Fruit fly (Drosophila melanogaster): ENCODE data around the gene CG10853.

The CG10853 gene

DNA sequence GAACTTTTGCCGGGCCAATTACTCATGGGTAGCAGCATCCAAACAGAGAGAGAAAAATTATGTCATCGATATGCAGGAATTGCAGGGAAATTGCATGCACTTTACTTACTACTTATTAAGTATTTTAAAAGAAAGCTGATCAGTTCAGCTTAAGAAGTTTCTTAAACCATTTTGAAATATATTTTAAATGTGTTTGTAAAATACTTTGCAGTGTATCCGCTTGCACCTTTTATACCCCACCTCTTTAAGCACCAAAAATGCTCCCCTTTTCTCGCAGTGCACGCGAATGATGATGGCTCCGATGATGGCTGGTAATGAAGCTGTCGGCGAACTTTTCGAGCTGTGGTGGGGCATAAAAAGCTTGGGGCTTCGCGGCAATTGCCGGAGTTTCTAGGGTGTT lies 4.8 kb downstream of the CG10853 start, which contains the start of gene CG14984 (continued):
- TF ChIP-seq CG17359 (tag; optimal IDR thresholded peaks at IDR 0.05) = peak; percentile 29
- TF ChIP-seq CG6854 (GFP tag; optimal IDR thresholded peaks at IDR 0.05) = peak; percentile 41
- no peak for TF ChIP-seq CG4730 (GFP tag; IDR thresholded peaks at IDR 0.05)
- TF ChIP-seq Adf1 (GFP tag; IDR thresholded peaks at IDR 0.05) = no peak
- TF ChIP-seq lmd (GFP tag; IDR thresholded peaks at IDR 0.05) = peak; percentile 69
- no peak for TF ChIP-seq exex (tag; optimal IDR thresholded peaks at IDR 0.05)
- no peak for TF ChIP-seq sisA (GFP tag; IDR thresholded peaks at IDR 0.05)
- peak; percentile 74 for TF ChIP-seq gro (GFP tag; optimal IDR thresholded peaks at IDR 0.05)
- TF ChIP-seq CG42726 (GFP tag; IDR thresholded peaks at IDR 0.05; ENCODE audit: partially characterized antibody) = no peak
- peak; percentile 20 for TF ChIP-seq Bteb2 (GFP tag; optimal IDR thresholded peaks at IDR 0.05)
- no peak for TF ChIP-seq Ets97D (GFP tag; optimal IDR thresholded peaks at IDR 0.05)
- TF ChIP-seq CG3407 (GFP tag; optimal IDR thresholded peaks at IDR 0.05) = no peak
- TF ChIP-seq caup (GFP tag; optimal IDR thresholded peaks at IDR 0.05; ENCODE audit: severe bottlenecking) = peak; percentile 57
- no peak for TF ChIP-seq Hey (tag; optimal IDR thresholded peaks at IDR 0.05)
- 0 out of 2 replicates have a peak, but pooled peaks have one; percentile 12 for TF ChIP-seq esg (GFP tag; conservative IDR thresholded peaks at IDR 0.05)
- TF ChIP-seq gem (tag; optimal IDR thresholded peaks at IDR 0.05) = peak; percentile 38
- TF ChIP-seq CG11085 (GFP tag; IDR thresholded peaks at IDR 0.05) = no peak
- TF ChIP-seq E2f2 (GFP tag; IDR thresholded peaks at IDR 0.05) = no peak; the same call in 1 of the 2 replicates
- TF ChIP-seq Chrac-16 (GFP tag; optimal IDR thresholded peaks at IDR 0.05) = no peak
- no peak for TF ChIP-seq CG12769 (tag; optimal IDR thresholded peaks at IDR 0.05)
- no peak for TF ChIP-seq tna (GFP tag; IDR thresholded peaks at IDR 0.05; ENCODE audit: partially characterized antibody)
- no peak for TF ChIP-seq en (GFP tag; optimal IDR thresholded peaks at IDR 0.05)
- no peak for TF ChIP-seq kay (GFP tag; optimal IDR thresholded peaks at IDR 0.05)
- TF ChIP-seq CG33213 (GFP tag; optimal IDR thresholded peaks at IDR 0.05) = peak; percentile 27
- no peak for TF ChIP-seq Camta (GFP tag; optimal IDR thresholded peaks at IDR 0.05)
- TF ChIP-seq tx (GFP tag; optimal IDR thresholded peaks at IDR 0.05) = no peak
- no peak for TF ChIP-seq Elba2 (GFP tag; optimal IDR thresholded peaks at IDR 0.05)
- TF ChIP-seq cwo (GFP tag; optimal IDR thresholded peaks at IDR 0.05) = peak; percentile 63
- TF ChIP-seq fu2 (GFP tag; optimal IDR thresholded peaks at IDR 0.05) = peak; percentile 30
- no peak for TF ChIP-seq unc-4 (GFP tag; IDR thresholded peaks at IDR 0.05; ENCODE audit: partially characterized antibody)
- no peak for TF ChIP-seq HmgD (GFP tag; optimal IDR thresholded peaks at IDR 0.05)
- no peak for TF ChIP-seq CG17328 (GFP tag; IDR thresholded peaks at IDR 0.05)
- TF ChIP-seq sima (GFP tag; optimal IDR thresholded peaks at IDR 0.05) = no peak
- peak; percentile 62 for TF ChIP-seq HHEX (GFP tag; optimal IDR thresholded peaks at IDR 0.05)
- no peak for TF ChIP-seq Doc3 (GFP tag; IDR thresholded peaks at IDR 0.05; ENCODE audit: partially characterized antibody)
- TF ChIP-seq CG10366 (GFP tag; IDR thresholded peaks at IDR 0.05) = 0 out of 2 replicates have a peak, but pooled peaks have one; percentile 17
- TF ChIP-seq Spps (tag; optimal IDR thresholded peaks at IDR 0.05) = no peak
- no peak for TF ChIP-seq CG3726 (GFP tag; IDR thresholded peaks at IDR 0.05)
- TF ChIP-seq Kr (GFP tag; optimal IDR thresholded peaks at IDR 0.05) = no peak
- peak; percentile 72 for TF ChIP-seq Meics (GFP tag; optimal IDR thresholded peaks at IDR 0.05)
- TF ChIP-seq H2.0 (GFP tag; IDR thresholded peaks at IDR 0.05) = no peak
- TF ChIP-seq CG10654 (GFP tag; optimal IDR thresholded peaks at IDR 0.05) = no peak
- TF ChIP-seq sna (GFP tag; IDR thresholded peaks at IDR 0.05; ENCODE audit: partially characterized antibody) = no peak
- peak; percentile 56; the same call in 1 of the 2 replicates for TF ChIP-seq wdn (GFP tag; IDR thresholded peaks at IDR 0.05)
- TF ChIP-seq peb (GFP tag; IDR thresholded peaks at IDR 0.05) = no peak
- no peak for TF ChIP-seq usp (GFP tag; optimal IDR thresholded peaks at IDR 0.05)
- TF ChIP-seq inv (GFP tag; IDR thresholded peaks at IDR 0.05; ENCODE audit: partially characterized antibody) = no peak
- TF ChIP-seq Jarid2 (GFP tag; optimal IDR thresholded peaks at IDR 0.05) = no peak
- peak; percentile 50 for TF ChIP-seq D19B (GFP tag; optimal IDR thresholded peaks at IDR 0.05)
- no peak for TF ChIP-seq CkIIα-i1 (GFP tag; IDR thresholded peaks at IDR 0.05)
- no peak for TF ChIP-seq Opbp (GFP tag; IDR thresholded peaks at IDR 0.05; ENCODE audit: partially characterized antibody)
